Worm (Caenorhabditis elegans) whole organism, young adult: ENCODE results near the gene gpx-3.

ENCODE experiments used
- C06A6.2 ChIP-seq: fragments of 200-800 bp; sonication (Bioruptor generic); conservative IDR thresholded peaks from 2 replicates; pipeline ENCODE4 v1.3.6; 2022; ENCODE audit warnings: missing genetic modification characterization, missing compliant biosample characterization
- F22D6.2 ChIP-seq: sonication (generic microtip); optimal IDR thresholded peaks from 2 replicates; lab custom pipeline; 2016; ENCODE audit warnings: mild to moderate bottlenecking, missing genetic modification characterization, missing compliant biosample characterization
- F39B2.1 ChIP-seq: fragments of 200-800 bp; sonication (Bioruptor generic); IDR thresholded peaks from 2 replicates; pipeline ENCODE4 v1.3.6; 2022; ENCODE audit warnings: missing genetic modification reagents, missing genetic modification characterization, missing compliant biosample characterization
- ama-1 ChIP-seq, 3 experiments: fragments of 150-350 bp in 1 of 3; sonication (generic microtip) in 2 of 3; optimal IDR thresholded peaks; 2 replicates each; lab custom pipeline; 2014 to 2018; ENCODE audit warnings: missing biosample characterization in 2 of 3, missing genetic modification characterization in 2 of 3, missing genetic modification reagents in 2 of 3
- dpl-1 ChIP-seq: fragments of 150-350 bp; optimal IDR thresholded peaks from 2 replicates; lab custom pipeline; 2014; ENCODE audit warnings: missing biosample characterization, missing genetic modification reagents, missing genetic modification characterization
- ets-4 ChIP-seq: fragments of 200-800 bp; sonication (Bioruptor generic); optimal IDR thresholded peaks from 2 replicates; lab custom pipeline; 2018; ENCODE audit warnings: mild to moderate bottlenecking, missing genetic modification characterization, missing compliant biosample characterization
- hlh-12 ChIP-seq: sonication (generic microtip); optimal IDR thresholded peaks from 2 replicates; lab custom pipeline; 2016; ENCODE audit warnings: missing genetic modification characterization, missing compliant biosample characterization
- let-526 ChIP-seq: fragments of 200-800 bp; sonication (Bioruptor generic); IDR thresholded peaks from 2 replicates; pipeline ENCODE4 v1.3.6; 2022; ENCODE audit warnings: missing genetic modification reagents, missing genetic modification characterization, missing compliant biosample characterization
- pbrm-1 ChIP-seq: fragments of 200-800 bp; sonication (Bioruptor generic); IDR thresholded peaks from 2 replicates; pipeline ENCODE4 v1.3.6; 2022; ENCODE audit warnings: missing genetic modification reagents, missing genetic modification characterization, missing compliant biosample characterization
- sea-2 ChIP-seq: fragments of 200-800 bp; sonication (Bioruptor generic); IDR thresholded peaks from 2 replicates; pipeline ENCODE4 v1.3.6; 2022; ENCODE audit warnings: missing genetic modification characterization, missing compliant biosample characterization
- snpc-3.4 ChIP-seq: sonication (generic microtip); optimal IDR thresholded peaks from 2 replicates; lab custom pipeline; 2017; ENCODE audit warnings: missing genetic modification characterization, mild to moderate bottlenecking, missing compliant biosample characterization, antibody characterized with exemption, moderate library complexity, missing genotype, missing genetic modification reagents
- snpc-4 ChIP-seq, 5 experiments: fragments of 150-350 bp in 1 of 5; sonication (generic microtip) in 4 of 5; optimal IDR thresholded peaks; 2 replicates each; lab custom pipeline; 2014 to 2018; ENCODE audit warnings: missing genetic modification characterization in 5 of 5, missing biosample characterization in 3 of 5, antibody characterized with exemption in 2 of 5, mild to moderate bottlenecking in 2 of 5, missing compliant biosample characterization in 2 of 5, missing genotype in 2 of 5, moderate library complexity in 2 of 5, missing genetic modification reagents in 1 of 5
- ztf-22 ChIP-seq: fragments of 200-800 bp; sonication (Bioruptor generic); optimal IDR thresholded peaks from 2 replicates; lab custom pipeline; 2018; ENCODE audit warnings: mild to moderate bottlenecking, missing genetic modification characterization, moderate library complexity, missing compliant biosample characterization
- ztf-25 ChIP-seq: fragments of 200-800 bp; sonication (Bioruptor generic); IDR thresholded peaks from 2 replicates; pipeline ENCODE4 v1.3.6; 2022; ENCODE audit warnings: missing genetic modification reagents, missing genetic modification characterization, missing compliant biosample characterization

- TF ChIP-seq pbrm-1 (GFP tag; lab: Robert Waterston, UW): no peak
- TF ChIP-seq snpc-3.4 (tag; lab: Kevin White, UChicago): no peak
- TF ChIP-seq let-526 (GFP tag; lab: Robert Waterston, UW): no peak
- no peak for TF ChIP-seq hlh-12 (tag; lab: Kevin White, UChicago)
- TF ChIP-seq ztf-25 (GFP tag; lab: Robert Waterston, UW): no peak
- no peak for TF ChIP-seq ztf-22
- no peak for TF ChIP-seq snpc-4 (GFP tag; optimal IDR thresholded peaks at IDR 0.05; lab: Kevin White, UChicago)
- TF ChIP-seq snpc-4 (tag; optimal IDR thresholded peaks at IDR 0.05; lab: Kevin White, UChicago): no peak
- TF ChIP-seq ets-4 (GFP tag; lab: Kevin White, UChicago): no peak
- no peak for TF ChIP-seq dpl-1 (GFP tag; lab: Kevin White, UChicago)
- TF ChIP-seq ama-1 (optimal IDR thresholded peaks at IDR 0.05; lab: Kevin White, UChicago): no peak
- no peak for TF ChIP-seq ama-1 (GFP tag; optimal IDR thresholded peaks at IDR 0.05; lab: Kevin White, UChicago)
- TF ChIP-seq sea-2: no peak
- TF ChIP-seq F39B2.1: no peak
- TF ChIP-seq F22D6.2 (tag; lab: Kevin White, UChicago): no peak
- no peak for TF ChIP-seq C06A6.2 (GFP tag; lab: Robert Waterston, UW)
These were observed 31.7 kb upstream of the gpx-3 start for ce11 chrX:9556038-9556437.
